Fruit fly (Drosophila melanogaster): ENCODE measurements around the gene CG32240.

Gene CG32240

dm6 chr3L:4409134-4409897 lies 27.9 kb upstream of the CG32240 start (continued):
- no peak for TF ChIP-seq Atf-2 (GFP tag; optimal IDR thresholded peaks at IDR 0.05)
- peak; percentile 6 for TF ChIP-seq Med (GFP tag)
- TF ChIP-seq Rfx (GFP tag; IDR thresholded peaks at IDR 0.05), result 0 out of 2 replicates have a peak, but pooled peaks have one; percentile 12
- TF ChIP-seq zen (tag; optimal IDR thresholded peaks at IDR 0.05), result peak; percentile 66
- TF ChIP-seq CG4404 (GFP tag; IDR thresholded peaks at IDR 0.05), result no peak
- TF ChIP-seq CG13894 (tag; optimal IDR thresholded peaks at IDR 0.05), result peak; percentile 58
- no peak for TF ChIP-seq CG18619 (GFP tag; optimal IDR thresholded peaks at IDR 0.05)
- no peak for TF ChIP-seq CG4424 (GFP tag; optimal IDR thresholded peaks at IDR 0.05)
- no peak for TF ChIP-seq CG1792 (GFP tag; optimal IDR thresholded peaks at IDR 0.05)
- TF ChIP-seq br (optimal IDR thresholded peaks at IDR 0.05), result no peak
- TF ChIP-seq bab2 (GFP tag; optimal IDR thresholded peaks at IDR 0.05), result no peak
- no peak for TF ChIP-seq Abd-B (GFP tag; optimal IDR thresholded peaks at IDR 0.05)
- no peak for TF ChIP-seq dan (GFP tag; IDR thresholded peaks at IDR 0.05)
- TF ChIP-seq CG4707 (GFP tag; optimal IDR thresholded peaks at IDR 0.05), result no peak
- TF ChIP-seq yki (optimal IDR thresholded peaks at IDR 0.05), result no peak
- no peak for TF ChIP-seq odd (GFP tag; optimal IDR thresholded peaks at IDR 0.05)
- TF ChIP-seq CG6683 (GFP tag; optimal IDR thresholded peaks at IDR 0.05), result no peak
- no peak for TF ChIP-seq CG17328 (GFP tag; IDR thresholded peaks at IDR 0.05)
- no peak for TF ChIP-seq Hey (tag; optimal IDR thresholded peaks at IDR 0.05)
- no peak for TF ChIP-seq BtbVII (GFP tag; optimal IDR thresholded peaks at IDR 0.05)
- no peak for TF ChIP-seq sim (GFP tag; IDR thresholded peaks at IDR 0.05)
- no peak for TF ChIP-seq sisA (GFP tag; IDR thresholded peaks at IDR 0.05)
- no peak for TF ChIP-seq CG12299 (tag; optimal IDR thresholded peaks at IDR 0.05)
- TF ChIP-seq CG12659 (GFP tag; optimal IDR thresholded peaks at IDR 0.05), result no peak
- no peak for TF ChIP-seq nmo (GFP tag; optimal IDR thresholded peaks at IDR 0.05)
- peak; percentile 46 for TF ChIP-seq sqz (GFP tag; optimal IDR thresholded peaks at IDR 0.05)
- peak; percentile 81 for TF ChIP-seq cad (GFP tag; optimal IDR thresholded peaks at IDR 0.05)
- 0 out of 3 replicates have a peak, but pooled peaks have one; percentile 36 for TF ChIP-seq CG34224 (GFP tag; IDR thresholded peaks at IDR 0.05; ENCODE audit: partially characterized antibody)
- no peak for TF ChIP-seq vvl (GFP tag; IDR thresholded peaks at IDR 0.05)
- TF ChIP-seq CG1647 (GFP tag; optimal IDR thresholded peaks at IDR 0.05), result no peak
- TF ChIP-seq Deaf1 (tag; optimal IDR thresholded peaks at IDR 0.05), result no peak
- no peak for TF ChIP-seq Dek (tag; optimal IDR thresholded peaks at IDR 0.05)
- TF ChIP-seq CG17802 (tag; optimal IDR thresholded peaks at IDR 0.05), result no peak
- peak; percentile 73 for TF ChIP-seq ERR (GFP tag; optimal IDR thresholded peaks at IDR 0.05)
- peak; percentile 66 for TF ChIP-seq onecut (GFP tag; IDR thresholded peaks at IDR 0.05)
- no peak for TF ChIP-seq Poxn (GFP tag; IDR thresholded peaks at IDR 0.05)
- TF ChIP-seq abd-A (tag; optimal IDR thresholded peaks at IDR 0.05), result peak; percentile 61
- no peak for TF ChIP-seq Bdp1 (GFP tag; optimal IDR thresholded peaks at IDR 0.05)
- no peak for TF ChIP-seq z (GFP tag; IDR thresholded peaks at IDR 0.05)
- peak; percentile 80 for TF ChIP-seq Xbp1 (GFP tag; optimal IDR thresholded peaks at IDR 0.05)
- no peak for TF ChIP-seq CG17829 (tag; optimal IDR thresholded peaks at IDR 0.05)
- TF ChIP-seq Chrac-16 (GFP tag; optimal IDR thresholded peaks at IDR 0.05), result no peak
- no peak for TF ChIP-seq nom (GFP tag; optimal IDR thresholded peaks at IDR 0.05)
- peak; percentile 15 for TF ChIP-seq CG10543 (GFP tag; optimal IDR thresholded peaks at IDR 0.05)
- peak; percentile 88 for TF ChIP-seq Nf-YC (tag; optimal IDR thresholded peaks at IDR 0.05)
- TF ChIP-seq bsh (GFP tag; optimal IDR thresholded peaks at IDR 0.05), result no peak
- TF ChIP-seq CG14050 (GFP tag; IDR thresholded peaks at IDR 0.05), result no peak
- no peak for TF ChIP-seq CG4360 (GFP tag; IDR thresholded peaks at IDR 0.05)
- peak; percentile 17; the same call in 1 of the 2 replicates for TF ChIP-seq ara (GFP tag; IDR thresholded peaks at IDR 0.05)
- TF ChIP-seq Pdp1 (GFP tag; optimal IDR thresholded peaks at IDR 0.05), result peak in 1 of 2 experiments; percentile 74

All from whole organism, embryonic.